Worm (Caenorhabditis elegans): ENCODE data around the gene gcst-1.
A peak's percentile ranks its signal among the peaks of the same experiment; 100 is the strongest.

DNA sequence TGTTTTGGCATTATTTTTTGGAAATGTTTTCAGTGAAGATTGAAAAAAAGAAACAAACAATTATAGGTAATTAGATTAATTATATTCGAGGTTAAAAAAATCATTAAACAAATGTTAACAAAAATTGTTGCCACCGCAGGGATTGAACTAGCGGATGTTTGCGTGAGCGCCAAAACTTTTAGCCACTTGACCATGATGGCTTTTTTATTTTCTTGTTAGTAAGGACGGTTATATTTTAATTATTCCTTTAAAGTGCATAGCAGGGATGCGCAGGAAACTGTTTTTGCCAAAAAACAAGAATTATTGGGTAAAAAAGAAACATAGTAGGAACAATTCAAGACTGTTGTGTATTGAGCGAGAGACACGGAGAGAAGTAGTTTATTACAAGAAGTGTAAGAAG lies 45.4 kb upstream of the gcst-1 start:
- TF ChIP-seq F10E7.11 (tag; optimal IDR thresholded peaks at IDR 0.05) (peak; percentile 85), F57C9.4 (tag; optimal IDR thresholded peaks at IDR 0.05) (no peak), B0261.1 (tag; optimal IDR thresholded peaks at IDR 0.05) (peak; percentile 70), ama-1 (optimal IDR thresholded peaks at IDR 0.05) (no peak), ama-1 (GFP tag; optimal IDR thresholded peaks at IDR 0.05) (peak; percentile 29 to 73), rcor-1 (GFP tag; IDR thresholded peaks at IDR 0.05) (peak; percentile 81), snpc-4 (GFP tag; optimal IDR thresholded peaks at IDR 0.05) (peak; percentile 59), snpc-4 (tag; optimal IDR thresholded peaks at IDR 0.05) (peak in 1 of 4 experiments; percentile 56), dpl-1 (GFP tag; optimal IDR thresholded peaks at IDR 0.05) (no peak), B0336.3 (GFP tag; IDR thresholded peaks at IDR 0.05) (peak; percentile 87), ceh-58 (GFP tag; IDR thresholded peaks at IDR 0.05) (peak; percentile 92), unc-62 (GFP tag; optimal IDR thresholded peaks at IDR 0.05) (no peak), him-1 (tag; optimal IDR thresholded peaks at IDR 0.05) (peak; percentile 79), snpc-1.1 (tag; optimal IDR thresholded peaks at IDR 0.05; ENCODE audit: insufficient read depth) (peak; percentile 30)

All from whole organism, young adult.